Fruit fly (Drosophila melanogaster) Kc167 (cell line): ENCODE data around the gene CG4658.

Source experiments
- Myc ChIP-seq: fragments of >200 bp; optimal IDR thresholded peaks from 2 replicates; lab custom pipeline; 2017; ENCODE audit warnings: missing external identifiers
- Sin3A ChIP-seq: fragments of >200 bp; optimal IDR thresholded peaks from 2 replicates; lab custom pipeline; 2018; ENCODE audit warnings: missing external identifiers
- h ChIP-seq: fragments of >200 bp; optimal IDR thresholded peaks from 3 replicates; lab custom pipeline; 2018; ENCODE audit warnings: missing external identifiers
- psq ChIP-seq: fragments of >200 bp; optimal IDR thresholded peaks from 2 replicates; lab custom pipeline; 2017; ENCODE audit warnings: missing external identifiers

dm6 chr2L:10004574-10004973 lies 47.6 kb downstream of the CG4658 start:
- TF ChIP-seq Myc (lab: Kevin White, UChicago) (no peak), Sin3A (lab: Kevin White, UChicago) (no peak), psq (lab: Kevin White, UChicago) (no peak), h (no peak)
